Worm (Caenorhabditis elegans) whole organism, late embryonic: ENCODE measurements around the gene gld-3.

ENCODE experiments used
- C08G9.2 ChIP-seq: sonication (generic microtip); optimal IDR thresholded peaks from 2 replicates; lab custom pipeline; 2016; ENCODE audit warnings: mild to moderate bottlenecking, missing genetic modification characterization, moderate library complexity, missing compliant biosample characterization
- K02D7.2 ChIP-seq: sonication (generic microtip); optimal IDR thresholded peaks from 2 replicates; lab custom pipeline; 2017; ENCODE audit warnings: mild to moderate bottlenecking, missing genetic modification characterization, missing compliant biosample characterization
- Y22D7AL.16 ChIP-seq: sonication (generic microtip); optimal IDR thresholded peaks from 2 replicates; lab custom pipeline; 2016; ENCODE audit warnings: missing genetic modification characterization, missing compliant biosample characterization
- ahr-1 ChIP-seq: sonication (generic microtip); optimal IDR thresholded peaks from 2 replicates; lab custom pipeline; 2016; ENCODE audit warnings: missing genetic modification characterization, missing compliant biosample characterization
- ama-1 ChIP-seq: fragments of 150-350 bp; optimal IDR thresholded peaks from 2 replicates; lab custom pipeline; 2014
- ceh-14 ChIP-seq: sonication (generic microtip); optimal IDR thresholded peaks from 2 replicates; lab custom pipeline; 2016; ENCODE audit warnings: missing genotype, missing genetic modification characterization, missing compliant biosample characterization
- ceh-19 ChIP-seq: fragments of 200-800 bp; sonication (Bioruptor generic); optimal IDR thresholded peaks from 2 replicates; lab custom pipeline; 2018; ENCODE audit warnings: mild to moderate bottlenecking, missing genetic modification characterization, missing compliant biosample characterization
- ceh-2 ChIP-seq: sonication (generic microtip); optimal IDR thresholded peaks from 2 replicates; lab custom pipeline; 2016; ENCODE audit warnings: missing genotype, missing genetic modification characterization, missing compliant biosample characterization
- ceh-22 ChIP-seq: sonication (generic microtip); optimal IDR thresholded peaks from 2 replicates; lab custom pipeline; 2017; ENCODE audit warnings: missing biosample characterization, missing genetic modification characterization
- ceh-45 ChIP-seq: fragments of 200-800 bp; sonication (Bioruptor generic); IDR thresholded peaks from 2 replicates; pipeline ENCODE4 v1.3.6; 2022; ENCODE audit warnings: missing genetic modification reagents, missing genetic modification characterization, missing compliant biosample characterization
- ceh-48 ChIP-seq: sonication (generic microtip); optimal IDR thresholded peaks from 2 replicates; lab custom pipeline; 2016; ENCODE audit warnings: missing genetic modification characterization, inconsistent platforms, missing compliant biosample characterization
- che-1 ChIP-seq: sonication (generic microtip); optimal IDR thresholded peaks from 2 replicates; lab custom pipeline; 2016; ENCODE audit warnings: mild to moderate bottlenecking, missing genetic modification characterization, missing compliant biosample characterization
- elt-4 ChIP-seq: sonication (generic microtip); optimal IDR thresholded peaks from 2 replicates; lab custom pipeline; 2016; ENCODE audit warnings: missing genetic modification characterization, missing compliant biosample characterization
- fkh-10 ChIP-seq: fragments of 150-350 bp; optimal IDR thresholded peaks from 2 replicates; lab custom pipeline; 2014; ENCODE audit warnings: missing biosample characterization, missing genetic modification reagents, missing genetic modification characterization
- fkh-6 ChIP-seq: sonication (generic microtip); optimal IDR thresholded peaks from 2 replicates; lab custom pipeline; 2016; ENCODE audit warnings: missing genetic modification characterization, missing compliant biosample characterization
- lim-6 ChIP-seq: sonication (generic microtip); optimal IDR thresholded peaks from 2 replicates; lab custom pipeline; 2016; ENCODE audit warnings: missing genetic modification characterization, missing compliant biosample characterization
- lin-11 ChIP-seq: fragments of 200-800 bp; sonication (Bioruptor generic); optimal IDR thresholded peaks from 2 replicates; lab custom pipeline; 2018; ENCODE audit warnings: mild to moderate bottlenecking, missing genetic modification characterization, missing compliant biosample characterization
- odd-2 ChIP-seq: sonication (generic microtip); optimal IDR thresholded peaks from 2 replicates; lab custom pipeline; 2017; ENCODE audit warnings: antibody characterized with exemption, mild to moderate bottlenecking, missing genetic modification characterization, missing compliant biosample characterization
- pat-9 ChIP-seq: fragments of 200-800 bp; sonication (Bioruptor generic); optimal IDR thresholded peaks from 2 replicates; lab custom pipeline; 2018; ENCODE audit warnings: mild to moderate bottlenecking, missing genetic modification characterization, moderate library complexity, missing compliant biosample characterization
- pax-1 ChIP-seq: fragments of 150-350 bp; optimal IDR thresholded peaks from 2 replicates; lab custom pipeline; 2014; ENCODE audit warnings: missing biosample characterization, missing genetic modification characterization
- ref-2 ChIP-seq: sonication (generic microtip); optimal IDR thresholded peaks from 2 replicates; lab custom pipeline; 2016; ENCODE audit warnings: missing genetic modification characterization, missing compliant biosample characterization
- sox-4 ChIP-seq: sonication (generic microtip); optimal IDR thresholded peaks from 2 replicates; lab custom pipeline; 2017; ENCODE audit warnings: mild to moderate bottlenecking, missing genetic modification characterization, inconsistent platforms, missing compliant biosample characterization
- syd-9 ChIP-seq: sonication (generic microtip); optimal IDR thresholded peaks from 2 replicates; lab custom pipeline; 2016; ENCODE audit warnings: mild to moderate bottlenecking, missing genetic modification characterization, moderate library complexity, missing compliant biosample characterization
- tbx-7 ChIP-seq: sonication (generic microtip); optimal IDR thresholded peaks from 2 replicates; lab custom pipeline; 2016; ENCODE audit warnings: missing genotype, missing genetic modification characterization, missing compliant biosample characterization
- ttx-3 ChIP-seq: sonication (generic microtip); optimal IDR thresholded peaks from 2 replicates; lab custom pipeline; 2016; ENCODE audit warnings: missing genetic modification reagents, missing genetic modification characterization, missing compliant biosample characterization
- unc-3 ChIP-seq, 2 experiments: fragments of 200-800 bp in 1 of 2; sonication (Bioruptor generic) in 1 of 2; sonication (generic microtip) in 1 of 2; conservative IDR thresholded peaks in 1 of 2; optimal IDR thresholded peaks in 1 of 2; 2 replicates each; pipeline versions ENCODE4 v1.3.6 to Lab custom; 2016 to 2022; ENCODE audit warnings: missing compliant biosample characterization in 2 of 2, missing genetic modification characterization in 2 of 2, missing genetic modification reagents in 1 of 2
- unc-42 ChIP-seq: sonication (generic microtip); optimal IDR thresholded peaks from 2 replicates; lab custom pipeline; 2016; ENCODE audit warnings: missing genotype, missing genetic modification characterization, missing compliant biosample characterization
- unc-55 ChIP-seq: sonication (generic microtip); optimal IDR thresholded peaks from 2 replicates; lab custom pipeline; 2017; ENCODE audit warnings: missing biosample characterization, missing genetic modification reagents, missing genetic modification characterization
- zip-5 ChIP-seq: sonication (generic microtip); optimal IDR thresholded peaks from 2 replicates; lab custom pipeline; 2016; ENCODE audit warnings: missing genetic modification characterization, missing compliant biosample characterization
- ztf-16 ChIP-seq: sonication (generic microtip); optimal IDR thresholded peaks from 2 replicates; lab custom pipeline; 2017; ENCODE audit warnings: missing genetic modification characterization, missing compliant biosample characterization

Gene gld-3

DNA sequence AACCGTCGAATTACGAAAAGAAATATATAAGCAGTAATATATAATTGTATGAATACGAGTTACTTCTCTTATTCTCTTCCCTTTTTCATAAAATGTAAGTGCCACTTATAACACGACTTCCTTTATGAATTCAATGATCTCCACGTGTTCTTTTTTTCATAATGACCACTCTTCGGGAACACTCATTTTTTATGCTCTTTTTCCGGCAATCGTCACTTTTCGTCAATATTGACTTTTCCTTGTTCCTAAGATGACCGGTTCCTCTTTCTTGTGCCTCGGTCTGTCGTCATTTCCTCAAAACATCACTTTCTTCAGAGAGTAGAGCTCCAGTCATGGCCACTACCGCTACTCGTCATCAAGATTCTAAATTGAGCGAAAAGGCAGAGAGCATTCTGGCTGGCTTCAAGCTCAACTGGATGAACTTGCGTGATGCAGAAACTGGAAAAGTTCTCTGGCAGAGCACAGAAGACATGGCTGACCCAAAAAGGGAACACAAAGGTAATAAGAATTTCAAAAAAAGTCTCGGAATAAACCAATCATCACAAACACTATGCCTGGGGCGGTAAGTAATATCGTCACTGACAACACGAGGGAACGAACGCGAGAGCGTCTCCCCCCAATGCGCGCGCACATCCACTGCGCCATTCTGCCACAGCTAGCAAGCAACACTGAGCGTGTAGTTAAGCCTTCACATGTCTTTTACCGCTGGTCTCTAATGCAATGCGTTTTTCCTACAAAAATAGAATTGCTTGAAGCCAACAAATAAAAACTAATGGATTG lies 51.2 kb downstream of the gld-3 start, which contains the start of gene pdl-1 (continued):
- peak; percentile 90 for TF ChIP-seq ceh-2 (tag; lab: Kevin White, UChicago)
- peak; percentile 81 for TF ChIP-seq odd-2
- TF ChIP-seq ahr-1 (tag; lab: Kevin White, UChicago): peak; percentile 76
- peak; percentile 91 for TF ChIP-seq unc-3 (GFP tag; conservative IDR thresholded peaks at IDR 0.05; lab: Robert Waterston, UW)
- peak; percentile 93 for TF ChIP-seq unc-3 (tag; optimal IDR thresholded peaks at IDR 0.05; lab: Kevin White, UChicago)
- TF ChIP-seq K02D7.2 (tag; lab: Kevin White, UChicago): peak; percentile 90
- peak; percentile 92 for TF ChIP-seq che-1 (tag; lab: Kevin White, UChicago)
- TF ChIP-seq lin-11 (tag; lab: Kevin White, UChicago): peak; percentile 89
- TF ChIP-seq ceh-48 (tag; lab: Kevin White, UChicago): peak; percentile 85
- TF ChIP-seq C08G9.2 (tag; lab: Kevin White, UChicago): peak; percentile 88
- TF ChIP-seq ceh-45 (GFP tag; lab: Robert Waterston, UW): peak; percentile 93
- peak; percentile 91 for TF ChIP-seq ref-2 (tag; lab: Kevin White, UChicago)
- peak; percentile 95 for TF ChIP-seq syd-9 (tag; lab: Kevin White, UChicago)
- TF ChIP-seq ceh-19 (GFP tag; lab: Kevin White, UChicago): peak; percentile 96
- peak; percentile 72 for TF ChIP-seq tbx-7
- TF ChIP-seq Y22D7AL.16 (tag; lab: Kevin White, UChicago): peak; percentile 87
- peak; percentile 81 for TF ChIP-seq zip-5 (tag; lab: Kevin White, UChicago)
- TF ChIP-seq lim-6 (tag; lab: Kevin White, UChicago): peak; percentile 61

DNA sequence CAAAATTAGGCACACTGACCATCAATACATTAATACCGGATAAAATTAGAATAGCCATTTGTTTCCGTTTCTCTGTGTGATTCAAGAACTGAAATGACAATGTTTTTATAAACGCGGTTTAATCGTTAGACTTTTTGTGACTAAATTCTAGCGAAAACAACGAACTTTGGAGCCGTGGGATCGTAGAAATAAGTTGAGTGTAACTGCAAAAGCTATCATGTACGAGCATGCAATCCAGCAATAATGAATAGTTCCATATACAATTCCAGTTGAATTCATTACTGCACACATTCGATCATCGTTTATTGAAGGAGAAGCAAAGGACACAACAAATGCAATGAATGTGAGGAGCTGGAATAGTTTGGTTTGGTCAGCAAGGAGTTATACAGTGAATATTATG lies 53.7 kb downstream of the gld-3 start:
- TF ChIP-seq ceh-22 (tag; lab: Kevin White, UChicago): no peak
- no peak for TF ChIP-seq ama-1 (lab: Kevin White, UChicago)
- TF ChIP-seq unc-55 (GFP tag; lab: Kevin White, UChicago): no peak
- TF ChIP-seq fkh-6 (tag; lab: Kevin White, UChicago): no peak
- no peak for TF ChIP-seq unc-42 (tag; lab: Kevin White, UChicago)
- no peak for TF ChIP-seq sox-4
- no peak for TF ChIP-seq ztf-16 (tag; lab: Kevin White, UChicago)
- TF ChIP-seq lim-6 (tag; lab: Kevin White, UChicago): no peak
- TF ChIP-seq fkh-10 (GFP tag; lab: Kevin White, UChicago): no peak
- TF ChIP-seq ttx-3: no peak
- TF ChIP-seq elt-4 (tag; lab: Kevin White, UChicago): no peak
- no peak for TF ChIP-seq pat-9
- no peak for TF ChIP-seq odd-2

DNA sequence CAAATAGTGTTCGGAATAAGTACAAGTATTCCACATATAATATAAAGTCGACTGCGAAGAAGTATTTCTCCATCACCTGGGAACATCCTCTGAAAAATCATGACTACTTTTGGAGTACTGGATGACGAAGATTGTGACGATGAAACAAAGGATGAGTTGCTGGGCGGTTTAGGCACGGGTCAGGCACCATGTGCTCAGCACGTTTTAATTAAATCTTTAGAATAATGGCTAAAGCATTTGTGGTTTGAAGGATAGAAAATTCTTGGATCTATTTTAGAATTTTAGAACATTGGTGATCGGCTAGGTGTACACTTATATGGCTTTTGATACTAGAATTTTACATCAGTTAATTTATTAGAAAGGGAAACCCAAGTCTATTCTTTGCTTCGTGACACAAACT lies 54.7 kb downstream of the gld-3 start, which contains the start of gene C27H5.6:
Gene C27H5.6 (minus strand): TSS at position 101 of the 400 bp plus-strand sequence.
- TF ChIP-seq che-1 (tag; lab: Kevin White, UChicago) (no peak), unc-55 (GFP tag; lab: Kevin White, UChicago) (no peak), ttx-3 (no peak), pax-1 (tag; lab: Kevin White, UChicago) (no peak), fkh-10 (GFP tag; lab: Kevin White, UChicago) (no peak), lim-6 (tag; lab: Kevin White, UChicago) (no peak), ceh-19 (GFP tag; lab: Kevin White, UChicago) (no peak), ztf-16 (tag; lab: Kevin White, UChicago) (no peak), ceh-14 (tag; lab: Kevin White, UChicago) (no peak)
